Fruit fly (Drosophila melanogaster) whole organism, embryonic: ENCODE measurements around the gene mthl1.

Source experiments
- ATbp ChIP-seq: fragments of 200-800 bp; sonication (Bioruptor generic); optimal IDR thresholded peaks from 2 replicates; lab custom pipeline; 2017; ENCODE audit warnings: missing biosample characterization, mild to moderate bottlenecking, missing genetic modification characterization, missing genetic modification reagents
- CG11093 ChIP-seq: fragments of 200-800 bp; sonication (Bioruptor generic); IDR thresholded peaks from 3 replicates; pipeline ENCODE4 v1.3.6; 2022; ENCODE audit warnings: missing biosample characterization, missing genetic modification characterization
- CG12391 ChIP-seq: fragments of 200-800 bp; sonication (Bioruptor generic); optimal IDR thresholded peaks from 3 replicates; lab custom pipeline; 2018; ENCODE audit warnings: missing biosample characterization, mild to moderate bottlenecking, missing genetic modification characterization, moderate library complexity
- CG12744 ChIP-seq: fragments of 200-800 bp; sonication (Bioruptor generic); optimal IDR thresholded peaks from 2 replicates; lab custom pipeline; 2016; ENCODE audit warnings: missing biosample characterization, missing genetic modification characterization
- CG15269 ChIP-seq: fragments of 200-800 bp; sonication (Bioruptor generic); optimal IDR thresholded peaks from 2 replicates; lab custom pipeline; 2018; ENCODE audit warnings: missing biosample characterization, mild to moderate bottlenecking, missing genetic modification characterization, moderate library complexity
- CG17361 ChIP-seq: fragments of 200-800 bp; sonication (Bioruptor generic); IDR thresholded peaks from 3 replicates; pipeline ENCODE4 v1.3.6; 2022; ENCODE audit warnings: missing biosample characterization, missing genetic modification characterization
- CG18262 ChIP-seq: fragments of 200-800 bp; optimal IDR thresholded peaks from 3 replicates; lab custom pipeline; 2019; ENCODE audit warnings: missing biosample characterization, mild to moderate bottlenecking, missing genetic modification characterization, moderate library complexity
- CG1832 ChIP-seq: fragments of 200-800 bp; sonication (Bioruptor generic); optimal IDR thresholded peaks from 2 replicates; lab custom pipeline; 2017; ENCODE audit warnings: missing biosample characterization, mild to moderate bottlenecking, missing genetic modification characterization, inconsistent platforms
- CG2120 ChIP-seq: fragments of 200-800 bp; sonication (Bioruptor generic); optimal IDR thresholded peaks from 3 replicates; lab custom pipeline; 2016; ENCODE audit warnings: missing biosample characterization, missing genetic modification characterization
- CG2678 ChIP-seq: fragments of 200-800 bp; sonication (Bioruptor generic); optimal IDR thresholded peaks from 3 replicates; lab custom pipeline; 2019; ENCODE audit warnings: missing biosample characterization, mild to moderate bottlenecking, missing genetic modification characterization, moderate library complexity
- CG31441 ChIP-seq: fragments of 200-800 bp; sonication (Bioruptor generic); IDR thresholded peaks from 2 replicates; pipeline ENCODE4 v1.3.6; 2022; ENCODE audit warnings: missing biosample characterization, missing genetic modification characterization
- CG3407 ChIP-seq: fragments of 200-800 bp; sonication (Bioruptor generic); optimal IDR thresholded peaks from 2 replicates; lab custom pipeline; 2018; ENCODE audit warnings: missing biosample characterization, mild to moderate bottlenecking, missing genetic modification characterization
- CG34224 ChIP-seq: fragments of 200-800 bp; sonication (Bioruptor generic); IDR thresholded peaks from 3 replicates; pipeline ENCODE4 v1.3.6; 2022; ENCODE audit warnings: missing biosample characterization, missing genetic modification characterization; ENCODE audit not compliant: partially characterized antibody
- CG34422 ChIP-seq: fragments of 200-800 bp; sonication (Bioruptor generic); IDR thresholded peaks from 3 replicates; pipeline ENCODE4 v1.3.6; 2022; ENCODE audit warnings: missing biosample characterization, missing genetic modification characterization
- CG4404 ChIP-seq: fragments of 200-800 bp; sonication (Bioruptor generic); IDR thresholded peaks from 2 replicates; pipeline ENCODE4 v1.3.6; 2022; ENCODE audit warnings: missing biosample characterization, missing genetic modification characterization
- CG6689 ChIP-seq: fragments of 200-800 bp; sonication (Bioruptor generic); IDR thresholded peaks from 2 replicates; pipeline ENCODE4 v1.3.6; 2022; ENCODE audit warnings: missing biosample characterization, missing genetic modification characterization
- CG7745 ChIP-seq: fragments of 200-800 bp; sonication (Bioruptor generic); optimal IDR thresholded peaks from 2 replicates; lab custom pipeline; 2018; ENCODE audit warnings: missing biosample characterization, mild to moderate bottlenecking, missing genetic modification characterization, moderate library complexity
- CG8388 ChIP-seq: fragments of 200-800 bp; sonication (Bioruptor generic); optimal IDR thresholded peaks from 2 replicates; lab custom pipeline; 2019; ENCODE audit warnings: missing biosample characterization, mild to moderate bottlenecking, missing genetic modification characterization, moderate library complexity
- CTCF ChIP-seq: fragments of 200-800 bp; sonication (Bioruptor generic); optimal IDR thresholded peaks from 2 replicates; lab custom pipeline; 2017; ENCODE audit warnings: missing biosample characterization, mild to moderate bottlenecking, missing genetic modification characterization, moderate library complexity
- CkIIα-i1 ChIP-seq: fragments of 200-800 bp; sonication (Bioruptor generic); IDR thresholded peaks from 2 replicates; pipeline ENCODE4 v1.3.6; 2022; ENCODE audit warnings: missing biosample characterization, missing genetic modification characterization
- ERR ChIP-seq: fragments of 200-800 bp; sonication (Bioruptor generic); optimal IDR thresholded peaks from 2 replicates; lab custom pipeline; 2016; ENCODE audit warnings: missing biosample characterization, missing genetic modification characterization
- Ets65A ChIP-seq: fragments of 200-800 bp; sonication (Bioruptor generic); peaks from one replicate; lab custom pipeline; 2016; ENCODE audit warnings: missing biosample characterization, missing genetic modification characterization
- HmgD ChIP-seq: fragments of 200-800 bp; sonication (Bioruptor generic); optimal IDR thresholded peaks from 3 replicates; lab custom pipeline; 2016; ENCODE audit warnings: missing biosample characterization, missing genetic modification characterization
- Hr51 ChIP-seq, 2 experiments: fragments of 200-800 bp; sonication (Bioruptor generic); optimal IDR thresholded peaks; 2 replicates in 1 of 2; 3 replicates in 1 of 2; lab custom pipeline; 2016 to 2018; ENCODE audit warnings: missing biosample characterization in 2 of 2, missing genetic modification characterization in 2 of 2, mild to moderate bottlenecking in 1 of 2, moderate library complexity in 1 of 2
- NC2α ChIP-seq: fragments of 200-800 bp; sonication (Bioruptor generic); optimal IDR thresholded peaks from 2 replicates; lab custom pipeline; 2016; ENCODE audit warnings: missing biosample characterization, missing genetic modification characterization
- Oli ChIP-seq: fragments of 200-800 bp; sonication (Bioruptor generic); optimal IDR thresholded peaks from 2 replicates; lab custom pipeline; 2018; ENCODE audit warnings: missing biosample characterization, mild to moderate bottlenecking, missing genetic modification characterization, moderate library complexity
- Sox100B ChIP-seq: fragments of 200-800 bp; sonication (Bioruptor generic); optimal IDR thresholded peaks from 3 replicates; lab custom pipeline; 2018; ENCODE audit warnings: missing biosample characterization, mild to moderate bottlenecking, missing genetic modification characterization
- Sox102F ChIP-seq: fragments of 200-800 bp; sonication (Bioruptor generic); optimal IDR thresholded peaks from 2 replicates; lab custom pipeline; 2018; ENCODE audit warnings: missing biosample characterization, mild to moderate bottlenecking, missing genetic modification characterization, moderate library complexity
- Spps ChIP-seq: fragments of 200-800 bp; sonication (Bioruptor generic); optimal IDR thresholded peaks from 2 replicates; lab custom pipeline; 2018; ENCODE audit warnings: missing biosample characterization, mild to moderate bottlenecking, missing genetic modification characterization
- ac ChIP-seq: fragments of 200-800 bp; sonication (Bioruptor generic); optimal IDR thresholded peaks from 3 replicates; lab custom pipeline; 2017; ENCODE audit warnings: missing biosample characterization, mild to moderate bottlenecking, missing genetic modification characterization
- bowl ChIP-seq: fragments of 200-800 bp; sonication (Bioruptor generic); IDR thresholded peaks from 2 replicates; pipeline ENCODE4 v1.3.6; 2022; ENCODE audit warnings: missing biosample characterization, missing genetic modification characterization
- cad ChIP-seq: fragments of >200 bp; optimal IDR thresholded peaks from 2 replicates; lab custom pipeline; 2017; ENCODE audit warnings: missing biosample characterization, missing genetic modification characterization
- cato ChIP-seq: fragments of 200-800 bp; sonication (Bioruptor generic); optimal IDR thresholded peaks from 2 replicates; lab custom pipeline; 2016; ENCODE audit warnings: missing biosample characterization, missing genetic modification characterization, borderline replicate concordance
- danr ChIP-seq: fragments of 200-800 bp; sonication (Bioruptor generic); IDR thresholded peaks from 2 replicates; pipeline ENCODE4 v1.3.6; 2022; ENCODE audit warnings: missing biosample characterization, missing genetic modification characterization
- gem ChIP-seq: fragments of 200-800 bp; sonication (Bioruptor generic); optimal IDR thresholded peaks from 2 replicates; lab custom pipeline; 2019; ENCODE audit warnings: missing biosample characterization, mild to moderate bottlenecking, missing genetic modification characterization, moderate library complexity
- grau ChIP-seq: fragments of 200-800 bp; optimal IDR thresholded peaks from 3 replicates; lab custom pipeline; 2019; ENCODE audit warnings: missing biosample characterization, mild to moderate bottlenecking, missing genetic modification characterization, moderate library complexity
- gsb-n ChIP-seq: fragments of 200-800 bp; sonication (Bioruptor generic); optimal IDR thresholded peaks from 3 replicates; lab custom pipeline; 2018; ENCODE audit warnings: missing biosample characterization, mild to moderate bottlenecking, missing genetic modification characterization
- inv ChIP-seq: fragments of 200-800 bp; sonication (Bioruptor generic); IDR thresholded peaks from 2 replicates; pipeline ENCODE4 v1.3.6; 2022; ENCODE audit warnings: missing biosample characterization, missing genetic modification characterization; ENCODE audit not compliant: partially characterized antibody
- lbe ChIP-seq: fragments of 200-800 bp; sonication (Bioruptor generic); optimal IDR thresholded peaks from 2 replicates; lab custom pipeline; 2016; ENCODE audit warnings: missing biosample characterization, mild to moderate bottlenecking, missing genetic modification characterization
- nerfin-1 ChIP-seq: fragments of 200-800 bp; sonication (Bioruptor generic); optimal IDR thresholded peaks from 3 replicates; lab custom pipeline; 2019; ENCODE audit warnings: missing biosample characterization, mild to moderate bottlenecking, missing genetic modification characterization, moderate library complexity
- pita ChIP-seq: fragments of 200-800 bp; sonication (Bioruptor generic); optimal IDR thresholded peaks from 2 replicates; lab custom pipeline; 2017; ENCODE audit warnings: missing biosample characterization, mild to moderate bottlenecking, missing genetic modification characterization
- sc ChIP-seq, 3 experiments: fragments of >200 bp in 2 of 3; fragments of 200-800 bp in 1 of 3; sonication (Bioruptor generic) in 1 of 3; optimal IDR thresholded peaks; 2 replicates in 2 of 3; 3 replicates in 1 of 3; lab custom pipeline; 2017; ENCODE audit warnings: mild to moderate bottlenecking in 1 of 3, missing biosample characterization in 1 of 3, missing genetic modification characterization in 1 of 3, missing genetic modification reagents in 1 of 3
- sd ChIP-seq: fragments of 200-800 bp; sonication (Bioruptor generic); optimal IDR thresholded peaks from 3 replicates; lab custom pipeline; 2018; ENCODE audit warnings: missing biosample characterization, mild to moderate bottlenecking, missing genetic modification characterization, moderate library complexity
- sens ChIP-seq: fragments of 200-800 bp; sonication (Bioruptor generic); peaks from one replicate; lab custom pipeline; 2016; ENCODE audit warnings: missing biosample characterization, missing genetic modification characterization
- sqz ChIP-seq: fragments of 200-800 bp; sonication (Bioruptor generic); optimal IDR thresholded peaks from 3 replicates; lab custom pipeline; 2018; ENCODE audit warnings: missing biosample characterization, mild to moderate bottlenecking, missing genetic modification characterization
- sug ChIP-seq: fragments of 200-800 bp; optimal IDR thresholded peaks from 2 replicates; lab custom pipeline; 2019; ENCODE audit warnings: missing biosample characterization, mild to moderate bottlenecking, missing genetic modification characterization, moderate library complexity
- vfl ChIP-seq: fragments of 200-800 bp; sonication (Bioruptor generic); optimal IDR thresholded peaks from 2 replicates; lab custom pipeline; 2016; ENCODE audit warnings: missing biosample characterization, missing genetic modification characterization
- vnd ChIP-seq: fragments of 200-800 bp; sonication (Bioruptor generic); IDR thresholded peaks from 3 replicates; pipeline ENCODE4 v1.3.6; 2022; ENCODE audit warnings: missing biosample characterization, missing genetic modification characterization; ENCODE audit not compliant: partially characterized antibody
- zfh1 ChIP-seq: fragments of 200-800 bp; sonication (Bioruptor generic); IDR thresholded peaks from 3 replicates; pipeline ENCODE4 v1.3.6; 2022; ENCODE audit warnings: missing biosample characterization, missing genetic modification characterization

The mthl1 gene

DNA sequence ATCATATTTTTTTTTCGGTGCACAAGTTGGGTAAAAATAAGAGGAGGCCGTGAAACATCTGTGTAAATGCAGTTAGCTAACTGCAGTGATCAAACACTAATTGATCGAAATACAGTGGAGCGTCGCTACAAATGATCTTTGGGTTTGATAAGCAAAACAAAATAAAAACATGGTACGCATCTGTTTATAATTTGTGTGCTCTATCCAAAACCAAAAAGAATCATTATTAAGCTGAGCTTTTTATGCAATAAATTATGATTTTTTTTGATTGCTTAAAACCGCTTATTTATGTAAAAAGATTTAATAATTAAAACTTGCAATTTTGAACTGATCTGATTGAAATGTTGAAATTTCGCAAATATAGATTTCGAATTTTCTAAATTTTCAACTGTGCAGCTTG is 29.5 kb downstream of the mthl1 start (continued):
- TF ChIP-seq CG18262 (tag; lab: Kevin White, UChicago) (peak; percentile 37), zfh1 (GFP tag; lab: Robert Waterston, UW) (peak; percentile 31; the same call in 1 of the 3 replicates), Oli (tag; lab: Kevin White, UChicago) (peak; percentile 29), CG34224 (GFP tag; lab: Robert Waterston, UW) (no peak), CG12744 (GFP tag; lab: Kevin White, UChicago) (no peak), CTCF (GFP tag; lab: Kevin White, UChicago) (no peak), CG31441 (GFP tag; lab: Robert Waterston, UW) (peak; percentile 21; the same call in 1 of the 2 replicates), CG11093 (GFP tag; lab: Robert Waterston, UW) (no peak), Ets65A (peak; percentile 9), pita (GFP tag; lab: Kevin White, UChicago) (no peak), CG6689 (GFP tag; lab: Robert Waterston, UW) (0 out of 2 replicates have a peak, but pooled peaks have one; percentile 9), CG2678 (tag; lab: Kevin White, UChicago) (peak; percentile 7), HmgD (GFP tag; lab: Kevin White, UChicago) (no peak), Sox102F (GFP tag; lab: Kevin White, UChicago) (peak; percentile 19), Sox100B (GFP tag; lab: Kevin White, UChicago) (peak; percentile 38), sens (GFP tag; lab: Kevin White, UChicago) (peak; percentile 87), CG17361 (GFP tag; lab: Robert Waterston, UW) (peak; percentile 52; the same call in 2 of the 3 replicates), ATbp (GFP tag; lab: Kevin White, UChicago) (peak; percentile 29), grau (peak; percentile 69), CG8388 (peak; percentile 2), gem (tag; lab: Kevin White, UChicago) (peak; percentile 51), Hr51 (GFP tag; optimal IDR thresholded peaks at IDR 0.05; lab: Kevin White, UChicago) (peak in 1 of 2 experiments; percentile 44), CG12391 (tag; lab: Kevin White, UChicago) (peak; percentile 28)

DNA sequence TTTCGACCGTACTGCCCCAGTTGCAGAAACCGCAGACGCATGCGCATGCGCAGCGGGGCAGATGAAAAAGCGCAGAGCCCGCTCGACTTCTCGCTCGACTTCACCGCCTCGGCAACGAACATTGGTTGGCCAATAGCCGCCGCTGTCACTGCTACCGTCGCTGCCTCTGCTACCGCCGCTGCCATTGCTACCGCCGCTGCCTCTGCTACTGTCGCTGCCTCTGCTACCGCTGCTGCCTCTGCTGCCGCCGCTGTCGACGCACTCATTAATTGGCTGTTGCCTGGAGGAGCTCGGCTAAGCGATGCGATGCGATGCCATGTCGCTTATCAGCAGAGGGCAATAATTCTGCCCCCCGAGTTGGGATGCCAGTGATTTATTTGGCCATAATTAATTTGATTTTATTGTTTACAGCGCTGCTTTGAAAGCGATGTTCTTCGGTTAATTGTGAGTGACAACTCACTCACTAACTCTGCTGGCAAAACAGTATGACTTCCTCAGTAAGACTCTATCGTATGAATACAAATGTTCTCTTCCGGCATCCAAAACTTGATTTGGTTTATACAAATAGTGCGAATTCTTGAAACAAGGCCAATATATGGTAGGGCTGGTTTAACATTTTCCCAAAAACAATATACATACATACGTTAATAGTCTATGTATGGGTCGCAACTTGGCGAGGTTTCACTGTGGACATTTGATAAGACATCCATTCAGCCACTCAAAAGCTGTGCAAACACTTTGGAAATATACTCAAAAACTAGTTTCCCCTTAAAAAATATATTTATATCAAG is 30.1 kb downstream of the mthl1 start:
- peak; percentile 72 for TF ChIP-seq CG2120 (GFP tag; lab: Kevin White, UChicago)
- no peak for TF ChIP-seq sc (optimal IDR thresholded peaks at IDR 0.05; lab: Kevin White, UChicago)
- no peak for TF ChIP-seq sc (GFP tag; optimal IDR thresholded peaks at IDR 0.05; lab: Kevin White, UChicago)
- TF ChIP-seq CG3407 (GFP tag; lab: Kevin White, UChicago): no peak
- no peak for TF ChIP-seq CG1832 (GFP tag; lab: Kevin White, UChicago)
- no peak for TF ChIP-seq cato (GFP tag; lab: Kevin White, UChicago)
- no peak for TF ChIP-seq CG4404 (GFP tag; lab: Robert Waterston, UW)
- TF ChIP-seq bowl (GFP tag; lab: Robert Waterston, UW): no peak
- TF ChIP-seq sug (tag; lab: Kevin White, UChicago): peak; percentile 38
- TF ChIP-seq CG34422 (GFP tag; lab: Robert Waterston, UW): no peak
- no peak for TF ChIP-seq NC2α
- TF ChIP-seq CG15269 (tag; lab: Kevin White, UChicago): peak; percentile 55
- TF ChIP-seq vfl: no peak
- TF ChIP-seq inv (GFP tag; lab: Robert Waterston, UW): no peak
- TF ChIP-seq ac (GFP tag; lab: Kevin White, UChicago): no peak
- no peak for TF ChIP-seq nerfin-1 (tag; lab: Kevin White, UChicago)
- no peak for TF ChIP-seq CkIIα-i1
- TF ChIP-seq gsb-n: no peak
- TF ChIP-seq lbe (GFP tag; lab: Kevin White, UChicago): no peak
- TF ChIP-seq ERR: no peak
- no peak for TF ChIP-seq sqz (GFP tag; lab: Kevin White, UChicago)
- no peak for TF ChIP-seq cad (GFP tag; lab: Kevin White, UChicago)
- TF ChIP-seq CG7745 (tag; lab: Kevin White, UChicago): no peak
- no peak for TF ChIP-seq vnd
- TF ChIP-seq Spps (tag; lab: Kevin White, UChicago): no peak
- TF ChIP-seq danr: no peak
- peak; percentile 4 for TF ChIP-seq sd (tag; lab: Kevin White, UChicago)
